Worm (Caenorhabditis elegans) whole organism, early embryonic: Measurements from ENCODE around the gene F28H7.3.

Source experiments
- B0310.2 ChIP-seq: sonication (generic microtip); optimal IDR thresholded peaks from 2 replicates; lab custom pipeline; 2016; ENCODE audit warnings: mild to moderate bottlenecking, missing genetic modification characterization, missing compliant biosample characterization
- F13C5.2 ChIP-seq: sonication (generic microtip); optimal IDR thresholded peaks from 2 replicates; lab custom pipeline; 2017; ENCODE audit warnings: mild to moderate bottlenecking, missing genetic modification characterization, inconsistent platforms, missing compliant biosample characterization
- aly-1 ChIP-seq: sonication (generic microtip); optimal IDR thresholded peaks from 2 replicates; lab custom pipeline; 2016; ENCODE audit warnings: missing genetic modification characterization, missing compliant biosample characterization
- ama-1 ChIP-seq: fragments of 150-350 bp; optimal IDR thresholded peaks from 2 replicates; lab custom pipeline; 2014
- ceh-13 ChIP-seq: fragments of 200-800 bp; sonication (Bioruptor generic); optimal IDR thresholded peaks from 2 replicates; lab custom pipeline; 2018; ENCODE audit warnings: mild to moderate bottlenecking, missing genetic modification characterization, missing compliant biosample characterization
- ceh-36 ChIP-seq: sonication (generic microtip); optimal IDR thresholded peaks from 2 replicates; lab custom pipeline; 2016; ENCODE audit warnings: missing genetic modification characterization, inconsistent platforms, missing compliant biosample characterization
- ets-7 ChIP-seq: sonication (generic microtip); optimal IDR thresholded peaks from 2 replicates; lab custom pipeline; 2016; ENCODE audit warnings: missing genotype, missing genetic modification characterization, missing compliant biosample characterization
- flt-1 ChIP-seq: fragments of 200-800 bp; sonication (Bioruptor generic); IDR thresholded peaks from 2 replicates; pipeline ENCODE4 v1.3.6; 2022; ENCODE audit warnings: missing genetic modification characterization, missing compliant biosample characterization
- hmbx-1 ChIP-seq: sonication (generic microtip); optimal IDR thresholded peaks from 2 replicates; lab custom pipeline; 2016; ENCODE audit warnings: mild to moderate bottlenecking, missing genetic modification characterization, missing compliant biosample characterization
- hmg-4 ChIP-seq: fragments of 200-800 bp; sonication (Bioruptor generic); optimal IDR thresholded peaks from 2 replicates; lab custom pipeline; 2018; ENCODE audit warnings: mild to moderate bottlenecking, missing genetic modification characterization, missing compliant biosample characterization
- hnd-1 ChIP-seq: sonication (generic microtip); optimal IDR thresholded peaks from 2 replicates; lab custom pipeline; 2016; ENCODE audit warnings: missing genetic modification characterization, missing compliant biosample characterization
- pes-1 ChIP-seq: fragments of 200-800 bp; sonication (Bioruptor generic); IDR thresholded peaks from 2 replicates; pipeline ENCODE4 v1.3.6; 2022; ENCODE audit warnings: missing genetic modification reagents, missing genetic modification characterization, missing compliant biosample characterization
- scrt-1 ChIP-seq: fragments of 200-800 bp; sonication (Bioruptor generic); IDR thresholded peaks from 2 replicates; pipeline ENCODE4 v1.3.6; 2022; ENCODE audit warnings: missing genetic modification characterization, missing compliant biosample characterization
- sea-1 ChIP-seq: fragments of 200-800 bp; sonication (Bioruptor generic); conservative IDR thresholded peaks from 2 replicates; pipeline ENCODE4 v1.3.6; 2022; ENCODE audit warnings: missing genetic modification characterization, missing compliant biosample characterization
- tbx-11 ChIP-seq: fragments of 200-800 bp; sonication (Bioruptor generic); IDR thresholded peaks from 2 replicates; pipeline ENCODE4 v1.3.6; 2022; ENCODE audit warnings: missing genetic modification characterization, missing compliant biosample characterization
- tbx-37 ChIP-seq: fragments of 200-800 bp; sonication (Bioruptor generic); conservative IDR thresholded peaks from 2 replicates; pipeline ENCODE4 v1.3.6; 2022; ENCODE audit warnings: missing genetic modification reagents, missing genetic modification characterization, missing compliant biosample characterization
- tra-4 ChIP-seq: sonication (generic microtip); optimal IDR thresholded peaks from 2 replicates; lab custom pipeline; 2017; ENCODE audit warnings: missing genetic modification characterization, missing compliant biosample characterization

F28H7.3 gene

ce11 chrV:10764066-10764465 lies 13.5 kb upstream of the F28H7.3 start, which contains the start of gene ocr-1:
ocr-1 (plus strand) TSS chrV:10764366.
- no peak for TF ChIP-seq sea-1
- no peak for TF ChIP-seq B0310.2 (tag; lab: Kevin White, UChicago)
- no peak for TF ChIP-seq ceh-36 (tag; lab: Kevin White, UChicago)
- TF ChIP-seq tbx-11 (GFP tag; lab: Robert Waterston, UW), result no peak
- TF ChIP-seq ceh-13 (GFP tag; lab: Kevin White, UChicago), result no peak

ce11 chrV:10762695-10763094 lies 12.1 kb upstream of the F28H7.3 start, which contains the start of gene sre-6:
sre-6 (minus strand) TSS chrV:10762795.
- TF ChIP-seq F13C5.2 (no peak), aly-1 (tag; lab: Kevin White, UChicago) (no peak), ama-1 (lab: Kevin White, UChicago) (no peak), tbx-11 (GFP tag; lab: Robert Waterston, UW) (no peak), tra-4 (tag; lab: Kevin White, UChicago) (no peak), scrt-1 (GFP tag; lab: Robert Waterston, UW) (no peak), tbx-37 (GFP tag; lab: Robert Waterston, UW) (no peak), pes-1 (GFP tag; lab: Robert Waterston, UW) (no peak), ets-7 (tag; lab: Kevin White, UChicago) (no peak), hnd-1 (tag; lab: Kevin White, UChicago) (no peak), flt-1 (no peak), hmbx-1 (no peak), B0310.2 (tag; lab: Kevin White, UChicago) (no peak), hmg-4 (GFP tag; lab: Kevin White, UChicago) (no peak), ceh-36 (tag; lab: Kevin White, UChicago) (no peak)

ce11 chrV:10760839-10761238 lies 10.3 kb upstream of the F28H7.3 start:
- TF ChIP-seq F13C5.2, result no peak
- no peak for TF ChIP-seq B0310.2 (tag; lab: Kevin White, UChicago)
- TF ChIP-seq hmg-4 (GFP tag; lab: Kevin White, UChicago), result no peak
- no peak for TF ChIP-seq tbx-11 (GFP tag; lab: Robert Waterston, UW)
- TF ChIP-seq tbx-37 (GFP tag; lab: Robert Waterston, UW), result no peak
- no peak for TF ChIP-seq hmbx-1
- no peak for TF ChIP-seq ama-1 (lab: Kevin White, UChicago)
- TF ChIP-seq ceh-36 (tag; lab: Kevin White, UChicago), result no peak
- no peak for TF ChIP-seq ets-7 (tag; lab: Kevin White, UChicago)
- no peak for TF ChIP-seq tra-4 (tag; lab: Kevin White, UChicago)

- TF ChIP-seq scrt-1 (GFP tag; lab: Robert Waterston, UW), result no peak
- no peak for TF ChIP-seq aly-1 (tag; lab: Kevin White, UChicago)
- no peak for TF ChIP-seq tbx-11 (GFP tag; lab: Robert Waterston, UW)
- TF ChIP-seq ceh-13 (GFP tag; lab: Kevin White, UChicago), result no peak
- TF ChIP-seq ets-7 (tag; lab: Kevin White, UChicago), result no peak
- TF ChIP-seq hnd-1 (tag; lab: Kevin White, UChicago), result no peak
- TF ChIP-seq B0310.2 (tag; lab: Kevin White, UChicago), result no peak
- TF ChIP-seq tbx-37 (GFP tag; lab: Robert Waterston, UW), result no peak
- no peak for TF ChIP-seq ceh-36 (tag; lab: Kevin White, UChicago)
- TF ChIP-seq tra-4 (tag; lab: Kevin White, UChicago), result no peak
- no peak for TF ChIP-seq pes-1 (GFP tag; lab: Robert Waterston, UW)
- no peak for TF ChIP-seq F13C5.2
- TF ChIP-seq hmbx-1, result no peak
- TF ChIP-seq sea-1, result no peak
- TF ChIP-seq hmg-4 (GFP tag; lab: Kevin White, UChicago), result no peak
- no peak for TF ChIP-seq flt-1
- TF ChIP-seq ama-1 (lab: Kevin White, UChicago), result no peak
Observed at ce11 chrV:10758658-10759057, 8.1 kb upstream of the F28H7.3 start, which contains the start of gene F28H7.8. F28H7.8 (plus strand) TSS chrV:10758958.

- TF ChIP-seq B0310.2 (tag; lab: Kevin White, UChicago) (no peak), hmbx-1 (no peak), scrt-1 (GFP tag; lab: Robert Waterston, UW) (no peak), ceh-36 (tag; lab: Kevin White, UChicago) (no peak), F13C5.2 (no peak), flt-1 (no peak)
Observed at ce11 chrV:10757128-10757527, 6.5 kb upstream of the F28H7.3 start.

ce11 chrV:10756698-10757097 lies 6.1 kb upstream of the F28H7.3 start, which contains the start of gene irld-6:
irld-6 (minus strand) TSS chrV:10756798.
- no peak for TF ChIP-seq hnd-1 (tag; lab: Kevin White, UChicago)
- TF ChIP-seq B0310.2 (tag; lab: Kevin White, UChicago), result no peak
- no peak for TF ChIP-seq hmbx-1
- TF ChIP-seq tbx-37 (GFP tag; lab: Robert Waterston, UW), result no peak
- TF ChIP-seq ets-7 (tag; lab: Kevin White, UChicago), result no peak
- no peak for TF ChIP-seq pes-1 (GFP tag; lab: Robert Waterston, UW)
- no peak for TF ChIP-seq scrt-1 (GFP tag; lab: Robert Waterston, UW)
- no peak for TF ChIP-seq tbx-11 (GFP tag; lab: Robert Waterston, UW)
- no peak for TF ChIP-seq ceh-36 (tag; lab: Kevin White, UChicago)
- no peak for TF ChIP-seq flt-1

ce11 chrV:10754050-10754449 lies 3.5 kb upstream of the F28H7.3 start, which contains the start of gene F28H7.7:
F28H7.7 (minus strand) TSS chrV:10754150.
- TF ChIP-seq hnd-1 (tag; lab: Kevin White, UChicago), result no peak
- no peak for TF ChIP-seq tbx-37 (GFP tag; lab: Robert Waterston, UW)
- TF ChIP-seq tra-4 (tag; lab: Kevin White, UChicago), result no peak
- no peak for TF ChIP-seq tbx-11 (GFP tag; lab: Robert Waterston, UW)
- TF ChIP-seq sea-1, result no peak
- no peak for TF ChIP-seq flt-1
- no peak for TF ChIP-seq pes-1 (GFP tag; lab: Robert Waterston, UW)
- TF ChIP-seq aly-1 (tag; lab: Kevin White, UChicago), result no peak
- TF ChIP-seq ama-1 (lab: Kevin White, UChicago), result no peak
- no peak for TF ChIP-seq hmbx-1
- no peak for TF ChIP-seq hmg-4 (GFP tag; lab: Kevin White, UChicago)
- TF ChIP-seq F13C5.2, result no peak
- TF ChIP-seq ceh-13 (GFP tag; lab: Kevin White, UChicago), result no peak
- TF ChIP-seq scrt-1 (GFP tag; lab: Robert Waterston, UW), result no peak
- TF ChIP-seq ets-7 (tag; lab: Kevin White, UChicago), result no peak
- no peak for TF ChIP-seq B0310.2 (tag; lab: Kevin White, UChicago)
- no peak for TF ChIP-seq ceh-36 (tag; lab: Kevin White, UChicago)
